Worm (Caenorhabditis elegans) whole organism, late embryonic: Measurements from ENCODE around the gene srbc-34.

Experiments
- K09A11.1 ChIP-seq: sonication (generic microtip); optimal IDR thresholded peaks from 2 replicates; lab custom pipeline; 2017; ENCODE audit warnings: antibody characterized with exemption, mild to moderate bottlenecking, missing genetic modification characterization, missing compliant biosample characterization; ENCODE audit not compliant: insufficient read depth
- Y22D7AL.16 ChIP-seq: sonication (generic microtip); optimal IDR thresholded peaks from 2 replicates; lab custom pipeline; 2016; ENCODE audit warnings: missing genetic modification characterization, missing compliant biosample characterization
- ama-1 ChIP-seq: fragments of 150-350 bp; optimal IDR thresholded peaks from 2 replicates; lab custom pipeline; 2014
- ceh-14 ChIP-seq: sonication (generic microtip); optimal IDR thresholded peaks from 2 replicates; lab custom pipeline; 2016; ENCODE audit warnings: missing genotype, missing genetic modification characterization, missing compliant biosample characterization
- ceh-18 ChIP-seq: sonication (generic microtip); optimal IDR thresholded peaks from 2 replicates; lab custom pipeline; 2016; ENCODE audit warnings: missing genetic modification characterization, missing compliant biosample characterization
- ceh-19 ChIP-seq: fragments of 200-800 bp; sonication (Bioruptor generic); optimal IDR thresholded peaks from 2 replicates; lab custom pipeline; 2018; ENCODE audit warnings: mild to moderate bottlenecking, missing genetic modification characterization, missing compliant biosample characterization
- ceh-24 ChIP-seq: sonication (generic microtip); optimal IDR thresholded peaks from 2 replicates; lab custom pipeline; 2016; ENCODE audit warnings: mild to moderate bottlenecking, missing genetic modification characterization, missing compliant biosample characterization
- ceh-30 ChIP-seq: fragments of 150-350 bp; optimal IDR thresholded peaks from 2 replicates; lab custom pipeline; 2014; ENCODE audit warnings: missing biosample characterization, missing genetic modification characterization
- ceh-31 ChIP-seq: sonication (generic microtip); optimal IDR thresholded peaks from 2 replicates; lab custom pipeline; 2016; ENCODE audit warnings: missing genetic modification characterization, missing compliant biosample characterization
- ceh-34 ChIP-seq: sonication (generic microtip); optimal IDR thresholded peaks from 2 replicates; lab custom pipeline; 2016; ENCODE audit warnings: mild to moderate bottlenecking, missing genetic modification characterization, missing compliant biosample characterization
- ceh-48 ChIP-seq: sonication (generic microtip); optimal IDR thresholded peaks from 2 replicates; lab custom pipeline; 2016; ENCODE audit warnings: missing genetic modification characterization, inconsistent platforms, missing compliant biosample characterization
- ceh-6 ChIP-seq: fragments of 200-800 bp; sonication (Bioruptor generic); optimal IDR thresholded peaks from 2 replicates; lab custom pipeline; 2018; ENCODE audit warnings: mild to moderate bottlenecking, missing genetic modification characterization, missing compliant biosample characterization
- ceh-9 ChIP-seq: sonication (generic microtip); optimal IDR thresholded peaks from 2 replicates; lab custom pipeline; 2016; ENCODE audit warnings: mild to moderate bottlenecking, missing genetic modification characterization, inconsistent platforms, missing compliant biosample characterization
- dmd-4 ChIP-seq: sonication (generic microtip); optimal IDR thresholded peaks from 2 replicates; lab custom pipeline; 2016; ENCODE audit warnings: borderline replicate concordance, missing genetic modification characterization, missing compliant biosample characterization
- dve-1 ChIP-seq: sonication (generic microtip); optimal IDR thresholded peaks from 2 replicates; lab custom pipeline; 2017; ENCODE audit warnings: antibody characterized with exemption, mild to moderate bottlenecking, missing genetic modification characterization, missing compliant biosample characterization
- elt-2 ChIP-seq: sonication (generic microtip); optimal IDR thresholded peaks from 2 replicates; lab custom pipeline; 2016; ENCODE audit warnings: missing genetic modification reagents, missing genetic modification characterization, missing compliant biosample characterization
- elt-4 ChIP-seq: sonication (generic microtip); optimal IDR thresholded peaks from 2 replicates; lab custom pipeline; 2016; ENCODE audit warnings: missing genetic modification characterization, missing compliant biosample characterization
- fax-1 ChIP-seq: sonication (generic microtip); optimal IDR thresholded peaks from 2 replicates; lab custom pipeline; 2016; ENCODE audit warnings: missing genotype, missing genetic modification characterization, missing compliant biosample characterization
- fkh-10 ChIP-seq: fragments of 150-350 bp; optimal IDR thresholded peaks from 2 replicates; lab custom pipeline; 2014; ENCODE audit warnings: missing biosample characterization, missing genetic modification reagents, missing genetic modification characterization
- fkh-6 ChIP-seq: sonication (generic microtip); optimal IDR thresholded peaks from 2 replicates; lab custom pipeline; 2016; ENCODE audit warnings: missing genetic modification characterization, missing compliant biosample characterization
- gmeb-2 ChIP-seq: sonication (generic microtip); optimal IDR thresholded peaks from 2 replicates; lab custom pipeline; 2016; ENCODE audit warnings: missing genetic modification characterization, inconsistent platforms, missing compliant biosample characterization
- hlh-13 ChIP-seq: fragments of 200-800 bp; sonication (Bioruptor generic); optimal IDR thresholded peaks from 2 replicates; lab custom pipeline; 2018; ENCODE audit warnings: mild to moderate bottlenecking, missing genetic modification characterization, missing compliant biosample characterization
- hlh-30 ChIP-seq: sonication (generic microtip); optimal IDR thresholded peaks from 2 replicates; lab custom pipeline; 2017; ENCODE audit warnings: antibody characterized with exemption, missing genetic modification characterization, missing compliant biosample characterization; ENCODE audit not compliant: insufficient read depth
- hlh-6 ChIP-seq: sonication (generic microtip); optimal IDR thresholded peaks from 2 replicates; lab custom pipeline; 2016; ENCODE audit warnings: missing genotype, missing genetic modification characterization, missing compliant biosample characterization
- lim-6 ChIP-seq: sonication (generic microtip); optimal IDR thresholded peaks from 2 replicates; lab custom pipeline; 2016; ENCODE audit warnings: missing genetic modification characterization, missing compliant biosample characterization
- lin-11 ChIP-seq: fragments of 200-800 bp; sonication (Bioruptor generic); optimal IDR thresholded peaks from 2 replicates; lab custom pipeline; 2018; ENCODE audit warnings: mild to moderate bottlenecking, missing genetic modification characterization, missing compliant biosample characterization
- madf-2 ChIP-seq: sonication (generic microtip); optimal IDR thresholded peaks from 2 replicates; lab custom pipeline; 2017; ENCODE audit warnings: missing genetic modification characterization, missing compliant biosample characterization
- mec-3 ChIP-seq: sonication (generic microtip); optimal IDR thresholded peaks from 2 replicates; lab custom pipeline; 2016; ENCODE audit warnings: borderline replicate concordance, missing genetic modification characterization, missing compliant biosample characterization
- nfya-1 ChIP-seq: sonication (generic microtip); optimal IDR thresholded peaks from 2 replicates; lab custom pipeline; 2017; ENCODE audit warnings: missing genetic modification characterization, mild to moderate bottlenecking, missing compliant biosample characterization, antibody characterized with exemption, moderate library complexity
- nhr-232 ChIP-seq: sonication (generic microtip); optimal IDR thresholded peaks from 2 replicates; lab custom pipeline; 2016; ENCODE audit warnings: missing genetic modification characterization, missing compliant biosample characterization
- pag-3 ChIP-seq: sonication (generic microtip); optimal IDR thresholded peaks from 2 replicates; lab custom pipeline; 2016; ENCODE audit warnings: missing compliant biosample characterization, missing genetic modification characterization, borderline replicate concordance
- pat-9 ChIP-seq: fragments of 200-800 bp; sonication (Bioruptor generic); optimal IDR thresholded peaks from 2 replicates; lab custom pipeline; 2018; ENCODE audit warnings: mild to moderate bottlenecking, missing genetic modification characterization, moderate library complexity, missing compliant biosample characterization
- pha-4 ChIP-seq: fragments of 150-350 bp; optimal IDR thresholded peaks from 2 replicates; lab custom pipeline; 2018; ENCODE audit warnings: missing biosample characterization, missing genetic modification reagents, missing genetic modification characterization
- pqm-1 ChIP-seq: sonication (generic microtip); optimal IDR thresholded peaks from 2 replicates; lab custom pipeline; 2016; ENCODE audit warnings: missing genetic modification characterization, missing compliant biosample characterization
- pros-1 ChIP-seq: fragments of 150-350 bp; optimal IDR thresholded peaks from 2 replicates; lab custom pipeline; 2014; ENCODE audit warnings: missing biosample characterization, missing genetic modification reagents, missing genetic modification characterization
- sox-2 ChIP-seq: fragments of 200-800 bp; sonication (Bioruptor generic); IDR thresholded peaks from 2 replicates; pipeline ENCODE4 v1.3.6; 2022; ENCODE audit warnings: missing genetic modification reagents, missing genetic modification characterization, missing compliant biosample characterization
- tbx-2 ChIP-seq: sonication (generic microtip); optimal IDR thresholded peaks from 2 replicates; lab custom pipeline; 2016; ENCODE audit warnings: missing genetic modification characterization, missing compliant biosample characterization
- ttx-3 ChIP-seq: sonication (generic microtip); optimal IDR thresholded peaks from 2 replicates; lab custom pipeline; 2016; ENCODE audit warnings: missing genetic modification reagents, missing genetic modification characterization, missing compliant biosample characterization
- unc-3 ChIP-seq, 2 experiments: fragments of 200-800 bp in 1 of 2; sonication (Bioruptor generic) in 1 of 2; sonication (generic microtip) in 1 of 2; conservative IDR thresholded peaks in 1 of 2; optimal IDR thresholded peaks in 1 of 2; 2 replicates each; pipeline versions ENCODE4 v1.3.6 to Lab custom; 2016 to 2022; ENCODE audit warnings: missing compliant biosample characterization in 2 of 2, missing genetic modification characterization in 2 of 2, missing genetic modification reagents in 1 of 2
- unc-42 ChIP-seq: sonication (generic microtip); optimal IDR thresholded peaks from 2 replicates; lab custom pipeline; 2016; ENCODE audit warnings: missing genotype, missing genetic modification characterization, missing compliant biosample characterization
- unc-55 ChIP-seq: sonication (generic microtip); optimal IDR thresholded peaks from 2 replicates; lab custom pipeline; 2017; ENCODE audit warnings: missing biosample characterization, missing genetic modification reagents, missing genetic modification characterization
- unc-86 ChIP-seq: sonication (generic microtip); optimal IDR thresholded peaks from 2 replicates; lab custom pipeline; 2016; ENCODE audit warnings: missing genetic modification characterization, missing compliant biosample characterization
- zip-5 ChIP-seq: sonication (generic microtip); optimal IDR thresholded peaks from 2 replicates; lab custom pipeline; 2016; ENCODE audit warnings: missing genetic modification characterization, missing compliant biosample characterization

The srbc-34 gene

ce11 chrV:20196671-20197070 is 9.4 kb upstream of the srbc-34 start, which contains the start of gene ftr-1:
TSS of gene ftr-1 (plus strand) at chrV:20196971.
- TF ChIP-seq mec-3 (tag; lab: Kevin White, UChicago) (no peak), fkh-10 (no peak), nhr-232 (no peak), pat-9 (tag; lab: Kevin White, UChicago) (no peak), hlh-30 (tag; lab: Kevin White, UChicago) (no peak), unc-42 (tag; lab: Kevin White, UChicago) (no peak), ttx-3 (tag; lab: Kevin White, UChicago) (no peak), ceh-31 (no peak), elt-2 (tag; lab: Kevin White, UChicago) (no peak), ceh-14 (tag; lab: Kevin White, UChicago) (no peak), ceh-30 (tag; lab: Kevin White, UChicago) (no peak)

- TF ChIP-seq sox-2 (GFP tag; lab: Robert Waterston, UW) (no peak), ceh-48 (tag; lab: Kevin White, UChicago) (no peak), ceh-9 (tag; lab: Kevin White, UChicago) (no peak), dmd-4 (tag; lab: Kevin White, UChicago) (no peak), tbx-2 (tag; lab: Kevin White, UChicago) (no peak), hlh-6 (tag; lab: Kevin White, UChicago) (no peak), elt-4 (tag; lab: Kevin White, UChicago) (no peak), hlh-13 (GFP tag; lab: Kevin White, UChicago) (no peak), gmeb-2 (no peak), dve-1 (tag; lab: Kevin White, UChicago) (no peak), fkh-6 (tag; lab: Kevin White, UChicago) (no peak), Y22D7AL.16 (tag; lab: Kevin White, UChicago) (no peak), pha-4 (tag; lab: Kevin White, UChicago) (no peak), ceh-34 (tag; lab: Kevin White, UChicago) (no peak), ceh-31 (no peak), pqm-1 (no peak), zip-5 (no peak), pros-1 (tag; lab: Kevin White, UChicago) (no peak), fax-1 (tag; lab: Kevin White, UChicago) (no peak), lim-6 (tag; lab: Kevin White, UChicago) (no peak)
- TF ChIP-seq, all 69 proteins: peak for 0
Measured at ce11 chrV:20198954-20199353, 7.2 kb upstream of the srbc-34 start, which contains the start of gene fog-2. TSS of gene fog-2 (plus strand) at chrV:20199254.

ce11 chrV:20199658-20200057 is 6.5 kb upstream of the srbc-34 start:
- TF ChIP-seq ceh-24 (tag; lab: Kevin White, UChicago) (no peak), ceh-19 (GFP tag; lab: Kevin White, UChicago) (no peak), ama-1 (lab: Kevin White, UChicago) (no peak), ceh-48 (tag; lab: Kevin White, UChicago) (no peak), nfya-1 (tag; lab: Kevin White, UChicago) (no peak), unc-86 (no peak), pag-3 (tag; lab: Kevin White, UChicago) (no peak), pros-1 (tag; lab: Kevin White, UChicago) (no peak), ceh-18 (tag; lab: Kevin White, UChicago) (no peak), ceh-6 (GFP tag; lab: Kevin White, UChicago) (no peak), madf-2 (tag; lab: Kevin White, UChicago) (no peak), fax-1 (tag; lab: Kevin White, UChicago) (no peak), fkh-6 (tag; lab: Kevin White, UChicago) (no peak), ceh-31 (no peak), lin-11 (tag; lab: Kevin White, UChicago) (no peak), unc-55 (GFP tag; lab: Kevin White, UChicago) (no peak), K09A11.1 (tag; lab: Kevin White, UChicago) (no peak), ceh-30 (tag; lab: Kevin White, UChicago) (no peak), unc-3 (GFP tag; conservative IDR thresholded peaks at IDR 0.05; lab: Robert Waterston, UW) (no peak), unc-3 (tag; optimal IDR thresholded peaks at IDR 0.05; lab: Kevin White, UChicago) (no peak), gmeb-2 (no peak)
